Worm (Caenorhabditis elegans) whole organism, L4 larva: ENCODE measurements around the gene srsx-21.

Experiments
- F26F4.8 ChIP-seq: fragments of 200-800 bp; sonication (Bioruptor generic); conservative IDR thresholded peaks from 2 replicates; pipeline ENCODE4 v1.3.6; 2022; ENCODE audit warnings: missing genetic modification characterization, missing compliant biosample characterization
- F44E2.7 ChIP-seq: fragments of 200-800 bp; sonication (Bioruptor generic); IDR thresholded peaks from 2 replicates; pipeline ENCODE4 v2.1.2; 2022; ENCODE audit warnings: missing genetic modification characterization, missing compliant biosample characterization
- F49E8.2 ChIP-seq: sonication (generic microtip); optimal IDR thresholded peaks from 2 replicates; lab custom pipeline; 2016; ENCODE audit warnings: missing compliant biosample characterization, mild to moderate bottlenecking, missing genetic modification characterization, borderline replicate concordance
- T26A8.4 ChIP-seq: fragments of 200-800 bp; sonication (Bioruptor generic); IDR thresholded peaks from 2 replicates; pipeline ENCODE4 v1.3.6; 2022; ENCODE audit warnings: missing genetic modification characterization, missing compliant biosample characterization
- Y75B8A.6 ChIP-seq: fragments of 200-800 bp; sonication (Bioruptor generic); IDR thresholded peaks from 2 replicates; pipeline ENCODE4 v1.3.6; 2022; ENCODE audit warnings: missing genetic modification reagents, missing genetic modification characterization, missing compliant biosample characterization
- ZK337.2 ChIP-seq: fragments of 200-800 bp; sonication (Bioruptor generic); IDR thresholded peaks from 2 replicates; pipeline ENCODE4 v1.3.6; 2022; ENCODE audit warnings: missing genetic modification reagents, missing genetic modification characterization, missing compliant biosample characterization
- aly-2 ChIP-seq: sonication (generic microtip); optimal IDR thresholded peaks from 2 replicates; lab custom pipeline; 2018; ENCODE audit warnings: missing biosample characterization, missing genetic modification characterization
- arid-1 ChIP-seq: fragments of 200-800 bp; sonication (Bioruptor generic); conservative IDR thresholded peaks from 2 replicates; pipeline ENCODE4 v1.3.6; 2022; ENCODE audit warnings: missing genetic modification reagents, missing genetic modification characterization, missing compliant biosample characterization
- attf-4 ChIP-seq: sonication (generic microtip); optimal IDR thresholded peaks from 3 replicates; lab custom pipeline; 2017; ENCODE audit warnings: missing biosample characterization, missing genetic modification characterization
- ceh-20 ChIP-seq: fragments of 200-800 bp; sonication (Bioruptor generic); IDR thresholded peaks from 2 replicates; pipeline ENCODE4 v1.3.6; 2022; ENCODE audit warnings: missing genetic modification reagents, missing genetic modification characterization, missing compliant biosample characterization
- ceh-28 ChIP-seq: fragments of 150-350 bp; optimal IDR thresholded peaks from 2 replicates; lab custom pipeline; 2014; ENCODE audit warnings: missing biosample characterization, missing genetic modification reagents, missing genetic modification characterization
- ceh-32 ChIP-seq: sonication (generic microtip); optimal IDR thresholded peaks from 2 replicates; lab custom pipeline; 2016; ENCODE audit warnings: mild to moderate bottlenecking, missing genetic modification characterization, missing compliant biosample characterization; ENCODE audit not compliant: poor library complexity
- ceh-82 ChIP-seq: sonication (generic microtip); optimal IDR thresholded peaks from 2 replicates; lab custom pipeline; 2017; ENCODE audit warnings: missing biosample characterization, missing genetic modification characterization
- ces-1 ChIP-seq: fragments of 150-350 bp; sonication (generic microtip); optimal IDR thresholded peaks from 4 replicates; lab custom pipeline; 2014; ENCODE audit warnings: missing biosample characterization, missing genetic modification reagents, missing genetic modification characterization
- cey-2 ChIP-seq: sonication (generic microtip); optimal IDR thresholded peaks from 3 replicates; lab custom pipeline; 2017; ENCODE audit warnings: missing genetic modification characterization, mild to moderate bottlenecking, missing compliant biosample characterization, antibody characterized with exemption, borderline replicate concordance; ENCODE audit not compliant: insufficient read depth
- daf-12 ChIP-seq: fragments of 150-350 bp; optimal IDR thresholded peaks from 2 replicates; lab custom pipeline; 2014; ENCODE audit warnings: missing biosample characterization, missing genetic modification reagents, missing genetic modification characterization
- daf-16 ChIP-seq, 3 experiments: sonication (generic microtip); optimal IDR thresholded peaks; 2 replicates each; lab custom pipeline; 2016 to 2017; ENCODE audit warnings: missing genetic modification characterization in 3 of 3, missing genetic modification reagents in 3 of 3, mild to moderate bottlenecking in 2 of 3, missing compliant biosample characterization in 2 of 3, missing biosample characterization in 1 of 3, moderate library complexity in 1 of 3
- dmd-8 ChIP-seq: fragments of 200-800 bp; sonication (Bioruptor generic); IDR thresholded peaks from 2 replicates; pipeline ENCODE4 v1.3.6; 2022; ENCODE audit warnings: missing genetic modification characterization, missing compliant biosample characterization
- dve-1 ChIP-seq: sonication (generic microtip); optimal IDR thresholded peaks from 2 replicates; lab custom pipeline; 2017; ENCODE audit warnings: antibody characterized with exemption, mild to moderate bottlenecking, missing genetic modification characterization, missing compliant biosample characterization; ENCODE audit not compliant: insufficient read depth
- egl-27 ChIP-seq: sonication (generic microtip); optimal IDR thresholded peaks from 3 replicates; lab custom pipeline; 2017; ENCODE audit warnings: missing biosample characterization, missing genetic modification reagents, missing genetic modification characterization
- gei-8 ChIP-seq: fragments of 200-800 bp; sonication (Bioruptor generic); optimal IDR thresholded peaks from 2 replicates; lab custom pipeline; 2018; ENCODE audit warnings: mild to moderate bottlenecking, missing genetic modification characterization, missing compliant biosample characterization
- hif-1 ChIP-seq, 2 experiments: sonication (generic microtip); optimal IDR thresholded peaks; 2 replicates each; lab custom pipeline; 2016 to 2017; ENCODE audit warnings: missing compliant biosample characterization in 2 of 2, missing genetic modification characterization in 2 of 2, missing genetic modification reagents in 2 of 2, missing genotype in 2 of 2, mild to moderate bottlenecking in 1 of 2
- hlh-30 ChIP-seq: sonication (generic microtip); optimal IDR thresholded peaks from 2 replicates; lab custom pipeline; 2017; ENCODE audit warnings: antibody characterized with exemption, mild to moderate bottlenecking, missing genetic modification characterization, missing compliant biosample characterization; ENCODE audit not compliant: insufficient read depth
- hmg-1.1 ChIP-seq: fragments of 200-800 bp; sonication (Bioruptor generic); IDR thresholded peaks from 2 replicates; pipeline ENCODE4 v1.3.6; 2022; ENCODE audit warnings: missing genetic modification reagents, missing genetic modification characterization, missing compliant biosample characterization
- lim-7 ChIP-seq: fragments of 200-800 bp; sonication (Bioruptor generic); IDR thresholded peaks from 2 replicates; pipeline ENCODE4 v1.3.6; 2022; ENCODE audit warnings: missing genetic modification characterization, missing compliant biosample characterization
- lin-13 ChIP-seq: fragments of 150-350 bp; optimal IDR thresholded peaks from 2 replicates; lab custom pipeline; 2014; ENCODE audit warnings: missing biosample characterization, missing genetic modification reagents, missing genetic modification characterization
- lin-38 ChIP-seq: fragments of 200-800 bp; sonication (Bioruptor generic); IDR thresholded peaks from 2 replicates; pipeline ENCODE4 v1.3.6; 2022; ENCODE audit warnings: missing genetic modification reagents, missing genetic modification characterization, missing compliant biosample characterization
- lin-39 ChIP-seq: fragments of 150-350 bp; optimal IDR thresholded peaks from 2 replicates; lab custom pipeline; 2014; ENCODE audit warnings: missing biosample characterization, missing genetic modification reagents, missing genetic modification characterization
- lsy-2 ChIP-seq, 2 experiments: fragments of 150-350 bp in 1 of 2; sonication (generic microtip) in 1 of 2; optimal IDR thresholded peaks; 2 replicates each; lab custom pipeline; 2014 to 2017; ENCODE audit warnings: missing biosample characterization in 2 of 2, missing genetic modification characterization in 2 of 2
- madf-5 ChIP-seq, 2 experiments: fragments of 200-800 bp; sonication (Bioruptor generic); IDR thresholded peaks; 2 replicates each; pipeline ENCODE4 v1.3.6; 2022; ENCODE audit warnings: missing compliant biosample characterization in 2 of 2, missing genetic modification characterization in 2 of 2
- mdl-1 ChIP-seq, 2 experiments: fragments of 150-350 bp in 1 of 2; sonication (generic microtip) in 1 of 2; optimal IDR thresholded peaks; 2 replicates each; lab custom pipeline; 2014 to 2017; ENCODE audit warnings: missing biosample characterization in 2 of 2, missing genetic modification characterization in 2 of 2
- mdt-29 ChIP-seq: fragments of 200-800 bp; sonication (Bioruptor generic); IDR thresholded peaks from 2 replicates; pipeline ENCODE4 v1.3.6; 2022; ENCODE audit warnings: missing genetic modification reagents, missing genetic modification characterization, missing compliant biosample characterization
- mxl-2 ChIP-seq: fragments of 200-800 bp; sonication (Bioruptor generic); conservative IDR thresholded peaks from 2 replicates; pipeline ENCODE4 v1.3.6; 2022; ENCODE audit warnings: missing genetic modification reagents, missing genetic modification characterization, missing compliant biosample characterization
- mxl-3 ChIP-seq: fragments of 200-800 bp; sonication (Bioruptor generic); optimal IDR thresholded peaks from 2 replicates; lab custom pipeline; 2018; ENCODE audit warnings: mild to moderate bottlenecking, missing genetic modification characterization, missing compliant biosample characterization
- nhr-10 ChIP-seq: fragments of 150-350 bp; optimal IDR thresholded peaks from 2 replicates; lab custom pipeline; 2014; ENCODE audit warnings: missing biosample characterization, missing genetic modification characterization
- nhr-102 ChIP-seq: sonication (generic microtip); optimal IDR thresholded peaks from 2 replicates; lab custom pipeline; 2016; ENCODE audit warnings: mild to moderate bottlenecking, missing genetic modification characterization, moderate library complexity, missing compliant biosample characterization
- nhr-111 ChIP-seq: fragments of 200-800 bp; sonication (Bioruptor generic); optimal IDR thresholded peaks from 2 replicates; lab custom pipeline; 2018; ENCODE audit warnings: mild to moderate bottlenecking, missing genetic modification characterization, missing compliant biosample characterization
- nhr-237 ChIP-seq: sonication (generic microtip); optimal IDR thresholded peaks from 2 replicates; lab custom pipeline; 2017; ENCODE audit warnings: missing biosample characterization, missing genetic modification characterization
- nhr-41 ChIP-seq: fragments of 200-800 bp; sonication (Bioruptor generic); IDR thresholded peaks from 2 replicates; pipeline ENCODE4 v1.3.6; 2022; ENCODE audit warnings: missing genetic modification reagents, missing genetic modification characterization, missing compliant biosample characterization
- nhr-48 ChIP-seq: sonication (generic microtip); optimal IDR thresholded peaks from 2 replicates; lab custom pipeline; 2016; ENCODE audit warnings: mild to moderate bottlenecking, missing genetic modification characterization, missing compliant biosample characterization
- nhr-6 ChIP-seq: fragments of 150-350 bp; optimal IDR thresholded peaks from 2 replicates; lab custom pipeline; 2014; ENCODE audit warnings: missing biosample characterization, missing genetic modification characterization
- nhr-76 ChIP-seq: fragments of 150-350 bp; optimal IDR thresholded peaks from 2 replicates; lab custom pipeline; 2014; ENCODE audit warnings: missing biosample characterization, missing genetic modification characterization
- pha-4 ChIP-seq, 2 experiments: fragments of 150-350 bp in 1 of 2; fragments of 200-800 bp in 1 of 2; sonication (Bioruptor generic) in 1 of 2; IDR thresholded peaks in 1 of 2; optimal IDR thresholded peaks in 1 of 2; 2 replicates each; pipeline versions ENCODE4 v1.3.6 to Lab custom; 2014 to 2022; ENCODE audit warnings: missing genetic modification characterization in 2 of 2, missing genetic modification reagents in 2 of 2, missing biosample characterization in 1 of 2, missing compliant biosample characterization in 1 of 2
- pqm-1 ChIP-seq: sonication (generic microtip); optimal IDR thresholded peaks from 2 replicates; lab custom pipeline; 2017; ENCODE audit warnings: missing biosample characterization, missing genetic modification characterization
- sdz-12 ChIP-seq: fragments of 200-800 bp; sonication (Bioruptor generic); optimal IDR thresholded peaks from 2 replicates; lab custom pipeline; 2018; ENCODE audit warnings: mild to moderate bottlenecking, missing genetic modification characterization, missing compliant biosample characterization
- set-16 ChIP-seq: fragments of 200-800 bp; sonication (Bioruptor generic); IDR thresholded peaks from 2 replicates; pipeline ENCODE4 v1.3.6; 2022; ENCODE audit warnings: missing genetic modification reagents, missing genetic modification characterization, missing compliant biosample characterization
- spr-1 ChIP-seq: sonication (generic microtip); optimal IDR thresholded peaks from 2 replicates; lab custom pipeline; 2016; ENCODE audit warnings: mild to moderate bottlenecking, missing genetic modification characterization, missing compliant biosample characterization
- vab-7 ChIP-seq: fragments of 200-800 bp; sonication (Bioruptor generic); IDR thresholded peaks from 2 replicates; pipeline ENCODE4 v1.3.6; 2022; ENCODE audit warnings: missing genetic modification reagents, missing genetic modification characterization, missing compliant biosample characterization
- zfp-2 ChIP-seq: sonication (generic microtip); optimal IDR thresholded peaks from 2 replicates; lab custom pipeline; 2016; ENCODE audit warnings: mild to moderate bottlenecking, missing genetic modification characterization, missing compliant biosample characterization
- ztf-11 ChIP-seq: fragments of 150-350 bp; optimal IDR thresholded peaks from 2 replicates; lab custom pipeline; 2014; ENCODE audit warnings: missing biosample characterization, missing genetic modification characterization

Gene srsx-21

DNA sequence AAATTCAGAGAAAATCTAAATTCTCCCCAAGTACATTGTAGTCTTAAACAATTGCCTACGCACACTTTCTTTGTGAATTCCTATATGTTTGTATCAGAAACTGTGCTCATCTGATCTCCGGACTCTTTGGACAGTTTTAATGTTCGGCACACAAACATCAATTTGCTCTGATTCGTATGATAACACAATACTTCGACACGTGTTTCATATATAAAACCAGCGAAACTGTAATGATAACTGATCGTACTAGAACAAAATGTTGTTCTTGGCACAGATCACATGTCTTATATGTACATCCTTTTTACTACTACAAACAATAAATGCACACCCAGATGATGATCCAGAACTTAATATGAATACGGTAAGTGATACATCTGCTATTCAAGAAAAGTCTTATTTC is 46.4 kb upstream of the srsx-21 start, which contains the start of gene lipl-2 (continued):
- TF ChIP-seq mxl-3 (GFP tag; lab: Kevin White, UChicago): peak; percentile 32
- TF ChIP-seq ceh-82: no peak
- TF ChIP-seq ceh-28 (tag; lab: Kevin White, UChicago): no peak
- no peak for TF ChIP-seq nhr-76 (tag; lab: Kevin White, UChicago)
- no peak for TF ChIP-seq lsy-2 (tag; optimal IDR thresholded peaks at IDR 0.05; lab: Kevin White, UChicago)
- peak; percentile 3 for TF ChIP-seq nhr-102 (tag; lab: Kevin White, UChicago)
- no peak for TF ChIP-seq Y75B8A.6 (GFP tag; lab: Robert Waterston, UW)
- TF ChIP-seq F26F4.8 (GFP tag; lab: Robert Waterston, UW): no peak
- TF ChIP-seq hif-1 (tag; optimal IDR thresholded peaks at IDR 0.05; lab: Kevin White, UChicago): no peak
- no peak for TF ChIP-seq ces-1 (GFP tag; lab: Kevin White, UChicago)
- no peak for TF ChIP-seq pha-4 (GFP tag; IDR thresholded peaks at IDR 0.05; lab: Robert Waterston, UW)
- no peak for TF ChIP-seq pha-4 (tag; optimal IDR thresholded peaks at IDR 0.05; lab: Kevin White, UChicago)
- no peak for TF ChIP-seq attf-4 (tag; lab: Kevin White, UChicago)
- TF ChIP-seq hmg-1.1 (GFP tag; lab: Robert Waterston, UW): no peak
- no peak for TF ChIP-seq vab-7 (GFP tag; lab: Robert Waterston, UW)
- peak; percentile 37 for TF ChIP-seq hlh-30 (tag; lab: Kevin White, UChicago)
- TF ChIP-seq nhr-111 (GFP tag; lab: Kevin White, UChicago): no peak
- no peak for TF ChIP-seq nhr-10 (tag; lab: Kevin White, UChicago)
- TF ChIP-seq lin-39 (tag; lab: Kevin White, UChicago): no peak
- TF ChIP-seq T26A8.4 (GFP tag; lab: Robert Waterston, UW): no peak
- TF ChIP-seq sdz-12: no peak
- no peak for TF ChIP-seq nhr-48 (tag; lab: Kevin White, UChicago)
- no peak for TF ChIP-seq daf-16 (GFP tag; optimal IDR thresholded peaks at IDR 0.05; lab: Kevin White, UChicago)
- TF ChIP-seq daf-16 (tag; optimal IDR thresholded peaks at IDR 0.05; lab: Kevin White, UChicago): peak; percentile 90
- TF ChIP-seq spr-1 (tag; lab: Kevin White, UChicago): no peak
- TF ChIP-seq ztf-11 (tag; lab: Kevin White, UChicago): no peak
- no peak for TF ChIP-seq gei-8
- TF ChIP-seq mdl-1 (tag; optimal IDR thresholded peaks at IDR 0.05; lab: Kevin White, UChicago): peak in 1 of 2 experiments; percentile 36
- peak; percentile 92 for TF ChIP-seq dve-1
- TF ChIP-seq nhr-41 (GFP tag; lab: Robert Waterston, UW): no peak
- no peak for TF ChIP-seq pqm-1
- TF ChIP-seq mxl-2 (GFP tag; lab: Robert Waterston, UW): no peak
- TF ChIP-seq set-16 (GFP tag; lab: Robert Waterston, UW): no peak
- TF ChIP-seq arid-1: no peak
- no peak for TF ChIP-seq dmd-8 (GFP tag; lab: Robert Waterston, UW)
- no peak for TF ChIP-seq egl-27
- TF ChIP-seq lin-13 (GFP tag; lab: Kevin White, UChicago): no peak
- TF ChIP-seq mdt-29 (GFP tag; lab: Robert Waterston, UW): no peak
- TF ChIP-seq cey-2 (tag; lab: Kevin White, UChicago): no peak
- TF ChIP-seq lim-7 (GFP tag; lab: Robert Waterston, UW): no peak
- no peak for TF ChIP-seq F49E8.2 (tag; lab: Kevin White, UChicago)
- no peak for TF ChIP-seq aly-2 (tag; lab: Kevin White, UChicago)
- TF ChIP-seq nhr-237 (tag; lab: Kevin White, UChicago): no peak
- no peak for TF ChIP-seq ceh-32
- TF ChIP-seq ceh-20 (GFP tag; lab: Robert Waterston, UW): no peak
- TF ChIP-seq F44E2.7 (GFP tag; lab: Robert Waterston, UW): no peak
- no peak for TF ChIP-seq madf-5 (GFP tag; IDR thresholded peaks at IDR 0.05; lab: Robert Waterston, UW)
- no peak for TF ChIP-seq nhr-6
- TF ChIP-seq lin-38 (GFP tag; lab: Robert Waterston, UW): no peak
- no peak for TF ChIP-seq ZK337.2 (GFP tag; lab: Robert Waterston, UW)
- TF ChIP-seq zfp-2 (tag; lab: Kevin White, UChicago): no peak
- no peak for TF ChIP-seq daf-12
